Worm (Caenorhabditis elegans) whole organism, late embryonic: ENCODE results near the gene popl-1.

Experiments
- C08G9.2 ChIP-seq: sonication (generic microtip); optimal IDR thresholded peaks from 2 replicates; lab custom pipeline; 2016; ENCODE audit warnings: mild to moderate bottlenecking, missing genetic modification characterization, moderate library complexity, missing compliant biosample characterization
- C38D4.7 ChIP-seq: fragments of 200-800 bp; sonication (Bioruptor generic); optimal IDR thresholded peaks from 2 replicates; lab custom pipeline; 2018; ENCODE audit warnings: mild to moderate bottlenecking, missing genetic modification characterization, moderate library complexity, missing compliant biosample characterization
- F13H6.1 ChIP-seq: sonication (generic microtip); optimal IDR thresholded peaks from 2 replicates; lab custom pipeline; 2016; ENCODE audit warnings: missing genetic modification characterization, missing compliant biosample characterization
- K02D7.2 ChIP-seq: sonication (generic microtip); optimal IDR thresholded peaks from 2 replicates; lab custom pipeline; 2017; ENCODE audit warnings: mild to moderate bottlenecking, missing genetic modification characterization, missing compliant biosample characterization
- K09A11.1 ChIP-seq: sonication (generic microtip); optimal IDR thresholded peaks from 2 replicates; lab custom pipeline; 2017; ENCODE audit warnings: antibody characterized with exemption, mild to moderate bottlenecking, missing genetic modification characterization, missing compliant biosample characterization; ENCODE audit not compliant: insufficient read depth
- T23F11.4 ChIP-seq: fragments of 200-800 bp; sonication (Bioruptor generic); optimal IDR thresholded peaks from 2 replicates; lab custom pipeline; 2018; ENCODE audit warnings: mild to moderate bottlenecking, missing genetic modification characterization, missing compliant biosample characterization
- Y22D7AL.16 ChIP-seq: sonication (generic microtip); optimal IDR thresholded peaks from 2 replicates; lab custom pipeline; 2016; ENCODE audit warnings: missing genetic modification characterization, missing compliant biosample characterization
- ama-1 ChIP-seq: fragments of 150-350 bp; optimal IDR thresholded peaks from 2 replicates; lab custom pipeline; 2014
- ceh-14 ChIP-seq: sonication (generic microtip); optimal IDR thresholded peaks from 2 replicates; lab custom pipeline; 2016; ENCODE audit warnings: missing genotype, missing genetic modification characterization, missing compliant biosample characterization
- ceh-2 ChIP-seq: sonication (generic microtip); optimal IDR thresholded peaks from 2 replicates; lab custom pipeline; 2016; ENCODE audit warnings: missing genotype, missing genetic modification characterization, missing compliant biosample characterization
- ceh-22 ChIP-seq: sonication (generic microtip); optimal IDR thresholded peaks from 2 replicates; lab custom pipeline; 2017; ENCODE audit warnings: missing biosample characterization, missing genetic modification characterization
- ceh-30 ChIP-seq: fragments of 150-350 bp; optimal IDR thresholded peaks from 2 replicates; lab custom pipeline; 2014; ENCODE audit warnings: missing biosample characterization, missing genetic modification characterization
- ceh-34 ChIP-seq: sonication (generic microtip); optimal IDR thresholded peaks from 2 replicates; lab custom pipeline; 2016; ENCODE audit warnings: mild to moderate bottlenecking, missing genetic modification characterization, missing compliant biosample characterization
- ceh-45 ChIP-seq: fragments of 200-800 bp; sonication (Bioruptor generic); IDR thresholded peaks from 2 replicates; pipeline ENCODE4 v1.3.6; 2022; ENCODE audit warnings: missing genetic modification reagents, missing genetic modification characterization, missing compliant biosample characterization
- ceh-48 ChIP-seq: sonication (generic microtip); optimal IDR thresholded peaks from 2 replicates; lab custom pipeline; 2016; ENCODE audit warnings: missing genetic modification characterization, inconsistent platforms, missing compliant biosample characterization
- ceh-6 ChIP-seq: fragments of 200-800 bp; sonication (Bioruptor generic); optimal IDR thresholded peaks from 2 replicates; lab custom pipeline; 2018; ENCODE audit warnings: mild to moderate bottlenecking, missing genetic modification characterization, missing compliant biosample characterization
- che-1 ChIP-seq: sonication (generic microtip); optimal IDR thresholded peaks from 2 replicates; lab custom pipeline; 2016; ENCODE audit warnings: mild to moderate bottlenecking, missing genetic modification characterization, missing compliant biosample characterization
- dmd-4 ChIP-seq: sonication (generic microtip); optimal IDR thresholded peaks from 2 replicates; lab custom pipeline; 2016; ENCODE audit warnings: borderline replicate concordance, missing genetic modification characterization, missing compliant biosample characterization
- dve-1 ChIP-seq: sonication (generic microtip); optimal IDR thresholded peaks from 2 replicates; lab custom pipeline; 2017; ENCODE audit warnings: antibody characterized with exemption, mild to moderate bottlenecking, missing genetic modification characterization, missing compliant biosample characterization
- elt-2 ChIP-seq: sonication (generic microtip); optimal IDR thresholded peaks from 2 replicates; lab custom pipeline; 2016; ENCODE audit warnings: missing genetic modification reagents, missing genetic modification characterization, missing compliant biosample characterization
- elt-4 ChIP-seq: sonication (generic microtip); optimal IDR thresholded peaks from 2 replicates; lab custom pipeline; 2016; ENCODE audit warnings: missing genetic modification characterization, missing compliant biosample characterization
- ets-4 ChIP-seq: sonication (generic microtip); optimal IDR thresholded peaks from 2 replicates; lab custom pipeline; 2016; ENCODE audit warnings: missing genetic modification characterization, missing compliant biosample characterization
- fkh-10 ChIP-seq: fragments of 150-350 bp; optimal IDR thresholded peaks from 2 replicates; lab custom pipeline; 2014; ENCODE audit warnings: missing biosample characterization, missing genetic modification reagents, missing genetic modification characterization
- fkh-6 ChIP-seq: sonication (generic microtip); optimal IDR thresholded peaks from 2 replicates; lab custom pipeline; 2016; ENCODE audit warnings: missing genetic modification characterization, missing compliant biosample characterization
- hlh-15 ChIP-seq: sonication (generic microtip); optimal IDR thresholded peaks from 2 replicates; lab custom pipeline; 2016; ENCODE audit warnings: missing genetic modification characterization, missing compliant biosample characterization
- hlh-6 ChIP-seq: sonication (generic microtip); optimal IDR thresholded peaks from 2 replicates; lab custom pipeline; 2016; ENCODE audit warnings: missing genotype, missing genetic modification characterization, missing compliant biosample characterization
- hlh-8 ChIP-seq: sonication (generic microtip); optimal IDR thresholded peaks from 2 replicates; lab custom pipeline; 2016; ENCODE audit warnings: missing genotype, missing genetic modification characterization, missing compliant biosample characterization
- lin-11 ChIP-seq: fragments of 200-800 bp; sonication (Bioruptor generic); optimal IDR thresholded peaks from 2 replicates; lab custom pipeline; 2018; ENCODE audit warnings: mild to moderate bottlenecking, missing genetic modification characterization, missing compliant biosample characterization
- madf-2 ChIP-seq: sonication (generic microtip); optimal IDR thresholded peaks from 2 replicates; lab custom pipeline; 2017; ENCODE audit warnings: missing genetic modification characterization, missing compliant biosample characterization
- nfya-1 ChIP-seq: sonication (generic microtip); optimal IDR thresholded peaks from 2 replicates; lab custom pipeline; 2017; ENCODE audit warnings: missing genetic modification characterization, mild to moderate bottlenecking, missing compliant biosample characterization, antibody characterized with exemption, moderate library complexity
- nhr-232 ChIP-seq: sonication (generic microtip); optimal IDR thresholded peaks from 2 replicates; lab custom pipeline; 2016; ENCODE audit warnings: missing genetic modification characterization, missing compliant biosample characterization
- npax-4 ChIP-seq: sonication (generic microtip); optimal IDR thresholded peaks from 2 replicates; lab custom pipeline; 2016; ENCODE audit warnings: missing genetic modification characterization, missing compliant biosample characterization
- odd-2 ChIP-seq: sonication (generic microtip); optimal IDR thresholded peaks from 2 replicates; lab custom pipeline; 2017; ENCODE audit warnings: antibody characterized with exemption, mild to moderate bottlenecking, missing genetic modification characterization, missing compliant biosample characterization
- pag-3 ChIP-seq: sonication (generic microtip); optimal IDR thresholded peaks from 2 replicates; lab custom pipeline; 2016; ENCODE audit warnings: missing compliant biosample characterization, missing genetic modification characterization, borderline replicate concordance
- pat-9 ChIP-seq: fragments of 200-800 bp; sonication (Bioruptor generic); optimal IDR thresholded peaks from 2 replicates; lab custom pipeline; 2018; ENCODE audit warnings: mild to moderate bottlenecking, missing genetic modification characterization, moderate library complexity, missing compliant biosample characterization
- pha-2 ChIP-seq: sonication (generic microtip); optimal IDR thresholded peaks from 2 replicates; lab custom pipeline; 2017; ENCODE audit warnings: mild to moderate bottlenecking, missing genetic modification characterization, missing compliant biosample characterization
- pha-4 ChIP-seq: fragments of 150-350 bp; optimal IDR thresholded peaks from 2 replicates; lab custom pipeline; 2018; ENCODE audit warnings: missing biosample characterization, missing genetic modification reagents, missing genetic modification characterization
- pros-1 ChIP-seq: fragments of 150-350 bp; optimal IDR thresholded peaks from 2 replicates; lab custom pipeline; 2014; ENCODE audit warnings: missing biosample characterization, missing genetic modification reagents, missing genetic modification characterization
- ref-2 ChIP-seq: sonication (generic microtip); optimal IDR thresholded peaks from 2 replicates; lab custom pipeline; 2016; ENCODE audit warnings: missing genetic modification characterization, missing compliant biosample characterization
- sdc-2 ChIP-seq: sonication (generic microtip); optimal IDR thresholded peaks from 2 replicates; lab custom pipeline; 2016; ENCODE audit warnings: missing genotype, missing genetic modification characterization, missing compliant biosample characterization
- sox-2 ChIP-seq: fragments of 200-800 bp; sonication (Bioruptor generic); IDR thresholded peaks from 2 replicates; pipeline ENCODE4 v1.3.6; 2022; ENCODE audit warnings: missing genetic modification reagents, missing genetic modification characterization, missing compliant biosample characterization
- tbx-2 ChIP-seq: sonication (generic microtip); optimal IDR thresholded peaks from 2 replicates; lab custom pipeline; 2016; ENCODE audit warnings: missing genetic modification characterization, missing compliant biosample characterization
- tbx-7 ChIP-seq: sonication (generic microtip); optimal IDR thresholded peaks from 2 replicates; lab custom pipeline; 2016; ENCODE audit warnings: missing genotype, missing genetic modification characterization, missing compliant biosample characterization
- ttx-3 ChIP-seq: sonication (generic microtip); optimal IDR thresholded peaks from 2 replicates; lab custom pipeline; 2016; ENCODE audit warnings: missing genetic modification reagents, missing genetic modification characterization, missing compliant biosample characterization
- unc-3 ChIP-seq, 2 experiments: fragments of 200-800 bp in 1 of 2; sonication (Bioruptor generic) in 1 of 2; sonication (generic microtip) in 1 of 2; conservative IDR thresholded peaks in 1 of 2; optimal IDR thresholded peaks in 1 of 2; 2 replicates each; pipeline versions ENCODE4 v1.3.6 to Lab custom; 2016 to 2022; ENCODE audit warnings: missing compliant biosample characterization in 2 of 2, missing genetic modification characterization in 2 of 2, missing genetic modification reagents in 1 of 2
- unc-55 ChIP-seq: sonication (generic microtip); optimal IDR thresholded peaks from 2 replicates; lab custom pipeline; 2017; ENCODE audit warnings: missing biosample characterization, missing genetic modification reagents, missing genetic modification characterization
- zip-5 ChIP-seq: sonication (generic microtip); optimal IDR thresholded peaks from 2 replicates; lab custom pipeline; 2016; ENCODE audit warnings: missing genetic modification characterization, missing compliant biosample characterization
- ztf-16 ChIP-seq: sonication (generic microtip); optimal IDR thresholded peaks from 2 replicates; lab custom pipeline; 2017; ENCODE audit warnings: missing genetic modification characterization, missing compliant biosample characterization

popl-1 gene

ce11 chrIII:6436308-6436707 is 5.6 kb upstream of the popl-1 start, which contains the start of gene C05D11.1:
C05D11.1 (plus strand) TSS chrIII:6436608.
- TF ChIP-seq ceh-30: no peak
- no peak for TF ChIP-seq pag-3 (tag; lab: Kevin White, UChicago)
- no peak for TF ChIP-seq nhr-232
- no peak for TF ChIP-seq pros-1 (tag; lab: Kevin White, UChicago)
- no peak for TF ChIP-seq pha-2 (tag; lab: Kevin White, UChicago)

ce11 chrIII:6432939-6433338 is 2.2 kb upstream of the popl-1 start, which contains the start of gene vps-16:
vps-16 (plus strand) TSS chrIII:6433239.
- TF ChIP-seq fkh-10 (GFP tag; lab: Kevin White, UChicago): no peak
- TF ChIP-seq dmd-4 (tag; lab: Kevin White, UChicago): no peak
- TF ChIP-seq unc-3 (GFP tag; conservative IDR thresholded peaks at IDR 0.05; lab: Robert Waterston, UW): no peak
- no peak for TF ChIP-seq unc-3 (tag; optimal IDR thresholded peaks at IDR 0.05; lab: Kevin White, UChicago)
- TF ChIP-seq sdc-2 (tag; lab: Kevin White, UChicago): no peak
- TF ChIP-seq npax-4 (tag; lab: Kevin White, UChicago): no peak
- TF ChIP-seq ama-1 (lab: Kevin White, UChicago): no peak
- TF ChIP-seq, all 69 proteins: peak for 0

ce11 chrIII:6431766-6432228 is 1.1 kb upstream of the popl-1 start, which contains the start of the genes mrps-17 and txdc-9:
mrps-17 (minus strand) TSS chrIII:6431798.
txdc-9 (plus strand) TSS chrIII:6432178.
- TF ChIP-seq ztf-16 (tag; lab: Kevin White, UChicago): no peak
- no peak for TF ChIP-seq K02D7.2
- no peak for TF ChIP-seq fkh-6 (tag; lab: Kevin White, UChicago)
- peak; percentile 21 for TF ChIP-seq ceh-2
- no peak for TF ChIP-seq ref-2 (tag; lab: Kevin White, UChicago)
- TF ChIP-seq ceh-30: no peak
- no peak for TF ChIP-seq che-1 (tag; lab: Kevin White, UChicago)
- TF ChIP-seq ceh-22: no peak
- TF ChIP-seq npax-4 (tag; lab: Kevin White, UChicago): no peak
- no peak for TF ChIP-seq lin-11 (tag; lab: Kevin White, UChicago)
- TF ChIP-seq C08G9.2 (tag; lab: Kevin White, UChicago): no peak
- peak; percentile 94 for TF ChIP-seq ceh-14 (tag; lab: Kevin White, UChicago)
- peak; percentile 47 for TF ChIP-seq ceh-48
- no peak for TF ChIP-seq elt-2
- peak; percentile 65 for TF ChIP-seq nfya-1 (tag; lab: Kevin White, UChicago)
- TF ChIP-seq ttx-3 (tag; lab: Kevin White, UChicago): no peak
- no peak for TF ChIP-seq pha-4 (tag; lab: Kevin White, UChicago)
- no peak for TF ChIP-seq Y22D7AL.16 (tag; lab: Kevin White, UChicago)
- no peak for TF ChIP-seq fkh-10 (GFP tag; lab: Kevin White, UChicago)
- TF ChIP-seq C38D4.7 (GFP tag; lab: Kevin White, UChicago): no peak
- no peak for TF ChIP-seq tbx-7 (tag; lab: Kevin White, UChicago)
- TF ChIP-seq ceh-45: no peak
- no peak for TF ChIP-seq hlh-15 (tag; lab: Kevin White, UChicago)
- peak; percentile 36 for TF ChIP-seq tbx-2 (tag; lab: Kevin White, UChicago)
- TF ChIP-seq hlh-6 (tag; lab: Kevin White, UChicago): no peak
- no peak for TF ChIP-seq elt-4 (tag; lab: Kevin White, UChicago)
- no peak for TF ChIP-seq zip-5 (tag; lab: Kevin White, UChicago)
- TF ChIP-seq odd-2 (tag; lab: Kevin White, UChicago): no peak
- peak; percentile 31 for TF ChIP-seq ceh-34 (tag; lab: Kevin White, UChicago)
- no peak for TF ChIP-seq hlh-8 (tag; lab: Kevin White, UChicago)
- TF ChIP-seq dve-1: no peak
- no peak for TF ChIP-seq ama-1 (lab: Kevin White, UChicago)
- TF ChIP-seq ets-4 (tag; lab: Kevin White, UChicago): no peak
- TF ChIP-seq madf-2 (tag; lab: Kevin White, UChicago): no peak
- no peak for TF ChIP-seq F13H6.1 (tag; lab: Kevin White, UChicago)
- TF ChIP-seq sox-2 (GFP tag; lab: Robert Waterston, UW): no peak
- no peak for TF ChIP-seq ceh-6 (GFP tag; lab: Kevin White, UChicago)
- TF ChIP-seq unc-55 (GFP tag; lab: Kevin White, UChicago): peak; percentile 27
- TF ChIP-seq K09A11.1 (tag; lab: Kevin White, UChicago): no peak
- no peak for TF ChIP-seq sdc-2 (tag; lab: Kevin White, UChicago)
- TF ChIP-seq T23F11.4 (GFP tag; lab: Kevin White, UChicago): no peak
- TF ChIP-seq pat-9 (tag; lab: Kevin White, UChicago): no peak
- TF ChIP-seq nhr-232: no peak
